Worm (Caenorhabditis elegans) whole organism, young adult: ENCODE results near the gene R06F6.12.

ENCODE experiments used
- C17E4.6 ChIP-seq: fragments of 200-800 bp; sonication (Bioruptor generic); IDR thresholded peaks from 2 replicates; pipeline ENCODE4 v1.3.6; 2022; ENCODE audit warnings: missing genetic modification reagents, missing genetic modification characterization, missing compliant biosample characterization
- F10E7.11 ChIP-seq: sonication (generic microtip); optimal IDR thresholded peaks from 2 replicates; lab custom pipeline; 2017; ENCODE audit warnings: mild to moderate bottlenecking, missing genetic modification characterization, moderate library complexity, missing compliant biosample characterization
- aptf-2 ChIP-seq: fragments of 200-800 bp; sonication (Bioruptor generic); conservative IDR thresholded peaks from 2 replicates; pipeline ENCODE4 v1.3.6; 2022; ENCODE audit warnings: missing genetic modification reagents, missing genetic modification characterization, missing compliant biosample characterization
- him-1 ChIP-seq: sonication (generic microtip); optimal IDR thresholded peaks from 2 replicates; lab custom pipeline; 2016; ENCODE audit warnings: missing genotype, missing genetic modification reagents, missing genetic modification characterization, missing compliant biosample characterization

- TF ChIP-seq aptf-2, result no peak
- no peak for TF ChIP-seq him-1 (tag; lab: Kevin White, UChicago)
- TF ChIP-seq C17E4.6 (GFP tag; lab: Robert Waterston, UW), result no peak
- TF ChIP-seq F10E7.11 (tag; lab: Kevin White, UChicago), result no peak
Measured at ce11 chrII:10784248-10784647, 39.6 kb downstream of the R06F6.12 start.
